Worm (Caenorhabditis elegans): ENCODE data around the gene R09A8.5.

- TF ChIP-seq dve-1 (tag; optimal IDR thresholded peaks at IDR 0.05) (no peak), unc-55 (GFP tag; optimal IDR thresholded peaks at IDR 0.05) (no peak), ceh-48 (tag; optimal IDR thresholded peaks at IDR 0.05) (no peak), ama-1 (optimal IDR thresholded peaks at IDR 0.05) (no peak), pha-4 (tag; optimal IDR thresholded peaks at IDR 0.05) (no peak), pqm-1 (tag; optimal IDR thresholded peaks at IDR 0.05) (no peak), tbx-2 (tag; optimal IDR thresholded peaks at IDR 0.05) (no peak), ceh-31 (tag; optimal IDR thresholded peaks at IDR 0.05) (peak; percentile 36), dmd-4 (tag; optimal IDR thresholded peaks at IDR 0.05; ENCODE audit: borderline replicate concordance) (no peak), nfya-1 (tag; optimal IDR thresholded peaks at IDR 0.05) (no peak), ref-2 (tag; optimal IDR thresholded peaks at IDR 0.05) (no peak)
Observed at ce11 chrX:12689869-12690268, 49.5 kb upstream of the R09A8.5 start.

Data from whole organism, late embryonic.